Worm (Caenorhabditis elegans): ENCODE results near the gene F21H12.3.

DNA sequence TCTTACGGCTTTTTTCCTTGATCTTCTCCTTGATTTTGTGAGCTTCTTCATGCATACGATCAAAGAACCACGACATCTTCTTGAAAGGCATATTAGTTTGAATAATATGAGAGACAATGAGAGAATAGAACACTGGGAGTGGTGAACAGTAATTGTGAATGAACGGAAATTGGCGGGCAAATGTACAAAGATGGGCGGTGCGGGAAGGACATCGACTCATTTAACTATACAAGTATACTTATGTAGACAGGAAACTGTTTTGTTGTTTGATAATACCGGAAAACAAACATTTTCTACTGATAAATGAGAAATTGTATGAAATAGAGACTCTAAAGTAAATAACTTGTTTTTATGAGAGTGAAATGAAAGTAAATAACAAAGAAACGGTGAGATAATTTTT, 37.7 kb upstream of the F21H12.3 start, which contains the start of gene R12C12.5:
- TF ChIP-seq T22C8.4 (GFP tag; IDR thresholded peaks at IDR 0.05) (no peak), flt-1 (GFP tag; IDR thresholded peaks at IDR 0.05) (no peak), ref-1 (GFP tag; conservative IDR thresholded peaks at IDR 0.05) (no peak), med-1 (GFP tag; optimal IDR thresholded peaks at IDR 0.05; ENCODE audit: insufficient read depth) (no peak), tab-1 (GFP tag; IDR thresholded peaks at IDR 0.05) (no peak), cog-1 (tag; optimal IDR thresholded peaks at IDR 0.05) (no peak), ztf-29 (GFP tag; IDR thresholded peaks at IDR 0.05) (no peak), klf-2 (GFP tag; conservative IDR thresholded peaks at IDR 0.05) (no peak)

Measured in whole organism, midembryonic.